Worm (Caenorhabditis elegans): Measurements from ENCODE around the gene scrm-7.

ce11 chrV:14790792-14791191 lies 11.2 kb upstream of the scrm-7 start:
- TF ChIP-seq jun-1 (tag; optimal IDR thresholded peaks at IDR 0.05) = no peak
- no peak for TF ChIP-seq nhr-12 (tag; optimal IDR thresholded peaks at IDR 0.05)
- TF ChIP-seq nhr-11 (tag; optimal IDR thresholded peaks at IDR 0.05) = no peak
- no peak for TF ChIP-seq nhr-76 (tag; optimal IDR thresholded peaks at IDR 0.05)
- TF ChIP-seq egl-5 (tag; optimal IDR thresholded peaks at IDR 0.05) = no peak
- TF ChIP-seq zag-1 (tag; optimal IDR thresholded peaks at IDR 0.05) = no peak
- no peak for TF ChIP-seq nhr-237 (tag; optimal IDR thresholded peaks at IDR 0.05)
- TF ChIP-seq egl-27 (tag; optimal IDR thresholded peaks at IDR 0.05) = no peak
- no peak for TF ChIP-seq elt-2 (tag; optimal IDR thresholded peaks at IDR 0.05)
